Worm (Caenorhabditis elegans): ENCODE results near the gene F13A2.9.

F13A2.9 gene

ce11 chrV:4411714-4412113 is 24.4 kb upstream of the F13A2.9 start, which contains the start of gene Y47D7A.17:
Gene Y47D7A.17 (minus strand): TSS chrV:4411814.
- no peak for TF ChIP-seq gei-8 (GFP tag; optimal IDR thresholded peaks at IDR 0.05)
- no peak for TF ChIP-seq Y5F2A.4 (GFP tag; optimal IDR thresholded peaks at IDR 0.05)
- no peak for TF ChIP-seq daf-16 (GFP tag; optimal IDR thresholded peaks at IDR 0.05)
- TF ChIP-seq daf-16 (tag; optimal IDR thresholded peaks at IDR 0.05), result no peak
- no peak for TF ChIP-seq vab-7 (GFP tag; IDR thresholded peaks at IDR 0.05)
- TF ChIP-seq nhr-111 (GFP tag; optimal IDR thresholded peaks at IDR 0.05), result no peak
- TF ChIP-seq ceh-32 (tag; optimal IDR thresholded peaks at IDR 0.05; ENCODE audit: poor library complexity), result no peak
- TF ChIP-seq dve-1 (tag; optimal IDR thresholded peaks at IDR 0.05; ENCODE audit: insufficient read depth), result no peak
- no peak for TF ChIP-seq hif-1 (tag; optimal IDR thresholded peaks at IDR 0.05)
- TF ChIP-seq jun-1 (tag; optimal IDR thresholded peaks at IDR 0.05), result no peak
- TF ChIP-seq unc-39 (tag; optimal IDR thresholded peaks at IDR 0.05), result no peak
- no peak for TF ChIP-seq F26F4.8 (GFP tag; conservative IDR thresholded peaks at IDR 0.05)
- TF ChIP-seq fos-1 (tag; optimal IDR thresholded peaks at IDR 0.05), result no peak
- no peak for TF ChIP-seq T20F7.1 (GFP tag; optimal IDR thresholded peaks at IDR 0.05)

- TF ChIP-seq ztf-7 (tag; optimal IDR thresholded peaks at IDR 0.05) (no peak), T20F7.1 (GFP tag; optimal IDR thresholded peaks at IDR 0.05) (no peak), mep-1 (tag; optimal IDR thresholded peaks at IDR 0.05) (no peak), gei-8 (GFP tag; optimal IDR thresholded peaks at IDR 0.05) (no peak), nhr-10 (tag; optimal IDR thresholded peaks at IDR 0.05) (no peak), nhr-76 (tag; optimal IDR thresholded peaks at IDR 0.05) (no peak), aly-2 (tag; optimal IDR thresholded peaks at IDR 0.05) (no peak), nhr-42 (GFP tag; IDR thresholded peaks at IDR 0.05) (no peak), ztf-11 (tag; optimal IDR thresholded peaks at IDR 0.05) (no peak), nhr-102 (tag; optimal IDR thresholded peaks at IDR 0.05) (no peak), nhr-48 (tag; optimal IDR thresholded peaks at IDR 0.05) (no peak), ZK546.5 (tag; optimal IDR thresholded peaks at IDR 0.05) (no peak), unc-39 (tag; optimal IDR thresholded peaks at IDR 0.05) (no peak), egl-43 (GFP tag; IDR thresholded peaks at IDR 0.05) (no peak)
Measured at ce11 chrV:4410643-4411042, 23.3 kb upstream of the F13A2.9 start, which contains the start of gene Y47D7A.3. Gene Y47D7A.3 (plus strand): TSS chrV:4410943.

- TF ChIP-seq zfp-3 (GFP tag; conservative IDR thresholded peaks at IDR 0.05) (no peak), aha-1 (tag) (peak; percentile 9), dpl-1 (GFP tag; optimal IDR thresholded peaks at IDR 0.05) (no peak), unc-130 (GFP tag; optimal IDR thresholded peaks at IDR 0.05) (no peak), daf-8 (GFP tag; IDR thresholded peaks at IDR 0.05) (no peak)
Measured at ce11 chrV:4407519-4407918, 20.2 kb upstream of the F13A2.9 start, which contains the start of gene nhr-118. Gene nhr-118 (plus strand): TSS chrV:4407819.

ce11 chrV:4401865-4402264 is 14.6 kb upstream of the F13A2.9 start, which contains the start of gene F13A2.5:
Gene F13A2.5 (minus strand): TSS chrV:4401965.
- TF ChIP-seq aha-1 (tag) (peak; percentile 1), spr-3 (GFP tag; optimal IDR thresholded peaks at IDR 0.05) (no peak), F10B5.3 (tag; optimal IDR thresholded peaks at IDR 0.05) (no peak), lin-39 (tag; optimal IDR thresholded peaks at IDR 0.05) (no peak)

ce11 chrV:4400118-4400517 is 12.8 kb upstream of the F13A2.9 start, which contains the start of gene F13A2.4:
Gene F13A2.4 (minus strand): TSS chrV:4400218.
- TF ChIP-seq spr-1 (tag; optimal IDR thresholded peaks at IDR 0.05) (no peak), fkh-10 (GFP tag; optimal IDR thresholded peaks at IDR 0.05) (no peak), nhr-11 (tag; optimal IDR thresholded peaks at IDR 0.05) (no peak), zfp-2 (tag; optimal IDR thresholded peaks at IDR 0.05) (no peak), Y105C5A.15 (GFP tag; IDR thresholded peaks at IDR 0.05) (no peak), dmd-9 (GFP tag; IDR thresholded peaks at IDR 0.05) (no peak), unc-130 (GFP tag; optimal IDR thresholded peaks at IDR 0.05) (no peak), lin-13 (GFP tag; optimal IDR thresholded peaks at IDR 0.05) (no peak), ztf-11 (tag; optimal IDR thresholded peaks at IDR 0.05) (no peak), F37D6.2 (tag; optimal IDR thresholded peaks at IDR 0.05) (no peak), dpl-1 (GFP tag; optimal IDR thresholded peaks at IDR 0.05) (no peak), php-3 (GFP tag; IDR thresholded peaks at IDR 0.05) (no peak)
